Fruit fly (Drosophila melanogaster) whole organism, embryonic: ENCODE measurements around the gene CG5188.
A peak's percentile ranks its signal among the peaks of the same experiment; 100 is the strongest.

Source experiments
- Antp ChIP-seq: fragments of 200-800 bp; sonication (Bioruptor generic); optimal IDR thresholded peaks from 3 replicates; lab custom pipeline; 2016; ENCODE audit warnings: missing biosample characterization, missing genetic modification characterization
- BEAF-32 ChIP-seq: fragments of 200-800 bp; sonication (Bioruptor generic); optimal IDR thresholded peaks from 3 replicates; lab custom pipeline; 2017; ENCODE audit warnings: missing biosample characterization, missing genetic modification characterization, mild to moderate bottlenecking, moderate library complexity, missing genetic modification reagents
- CG1647 ChIP-seq: fragments of 200-800 bp; sonication (Bioruptor generic); optimal IDR thresholded peaks from 3 replicates; lab custom pipeline; 2016; ENCODE audit warnings: missing biosample characterization, missing genetic modification characterization
- CG18262 ChIP-seq: fragments of 200-800 bp; optimal IDR thresholded peaks from 3 replicates; lab custom pipeline; 2019; ENCODE audit warnings: missing biosample characterization, mild to moderate bottlenecking, missing genetic modification characterization, moderate library complexity
- CG18764 ChIP-seq: fragments of 200-800 bp; sonication (Bioruptor generic); optimal IDR thresholded peaks from 3 replicates; lab custom pipeline; 2016; ENCODE audit warnings: missing biosample characterization, missing genetic modification characterization
- CG30403 ChIP-seq: fragments of 200-800 bp; sonication (Bioruptor generic); optimal IDR thresholded peaks from 3 replicates; lab custom pipeline; 2016; ENCODE audit warnings: missing biosample characterization, missing genetic modification characterization
- CG31441 ChIP-seq: fragments of 200-800 bp; sonication (Bioruptor generic); IDR thresholded peaks from 2 replicates; pipeline ENCODE4 v1.3.6; 2022; ENCODE audit warnings: missing biosample characterization, missing genetic modification characterization
- CG3281 ChIP-seq: fragments of 200-800 bp; sonication (Bioruptor generic); optimal IDR thresholded peaks from 3 replicates; lab custom pipeline; 2017; ENCODE audit warnings: missing biosample characterization, mild to moderate bottlenecking, missing genetic modification characterization
- CG3995 ChIP-seq: fragments of 200-800 bp; sonication (Bioruptor generic); optimal IDR thresholded peaks from 3 replicates; lab custom pipeline; 2016; ENCODE audit warnings: missing biosample characterization, missing genetic modification characterization
- CG4282 ChIP-seq: fragments of 200-800 bp; sonication (Bioruptor generic); optimal IDR thresholded peaks from 2 replicates; lab custom pipeline; 2016; ENCODE audit warnings: missing biosample characterization, missing genetic modification characterization
- CG7271 ChIP-seq: fragments of 200-800 bp; sonication (Bioruptor generic); optimal IDR thresholded peaks from 2 replicates; lab custom pipeline; 2018; ENCODE audit warnings: missing biosample characterization, mild to moderate bottlenecking, missing genetic modification characterization, moderate library complexity
- CG8388 ChIP-seq: fragments of 200-800 bp; sonication (Bioruptor generic); optimal IDR thresholded peaks from 2 replicates; lab custom pipeline; 2019; ENCODE audit warnings: missing biosample characterization, mild to moderate bottlenecking, missing genetic modification characterization, moderate library complexity
- CG9727 ChIP-seq: fragments of 200-800 bp; sonication (Bioruptor generic); optimal IDR thresholded peaks from 3 replicates; lab custom pipeline; 2017; ENCODE audit warnings: missing biosample characterization, mild to moderate bottlenecking, missing genetic modification characterization
- CG9797 ChIP-seq: fragments of 200-800 bp; sonication (Bioruptor generic); optimal IDR thresholded peaks from 3 replicates; lab custom pipeline; 2018; ENCODE audit warnings: missing biosample characterization, mild to moderate bottlenecking, missing genetic modification characterization
- Drgx ChIP-seq: fragments of 200-800 bp; sonication (Bioruptor generic); IDR thresholded peaks from 2 replicates; pipeline ENCODE4 v1.3.6; 2022; ENCODE audit warnings: missing biosample characterization, missing genetic modification characterization
- Eip74EF ChIP-seq, 2 experiments: fragments of 200-800 bp in 1 of 2; fragments of >200 bp in 1 of 2; sonication (Bioruptor generic) in 1 of 2; optimal IDR thresholded peaks; 2 replicates each; lab custom pipeline; 2017 to 2019; ENCODE audit warnings: missing biosample characterization in 2 of 2, missing genetic modification characterization in 2 of 2, mild to moderate bottlenecking in 1 of 2, moderate library complexity in 1 of 2
- Fer3 ChIP-seq: fragments of 200-800 bp; sonication (Bioruptor generic); optimal IDR thresholded peaks from 2 replicates; lab custom pipeline; 2018; ENCODE audit warnings: missing biosample characterization, mild to moderate bottlenecking, missing genetic modification characterization, moderate library complexity
- GATAe ChIP-seq: fragments of 200-800 bp; sonication (Bioruptor generic); conservative IDR thresholded peaks from 2 replicates; pipeline ENCODE4 v1.3.6; 2022; ENCODE audit warnings: missing biosample characterization, missing genetic modification characterization
- H2.0 ChIP-seq: fragments of 200-800 bp; sonication (Bioruptor generic); IDR thresholded peaks from 2 replicates; pipeline ENCODE4 v1.3.6; 2022; ENCODE audit warnings: missing biosample characterization, missing genetic modification characterization
- NFAT ChIP-seq: fragments of 200-800 bp; sonication (Bioruptor generic); IDR thresholded peaks from 2 replicates; pipeline ENCODE4 v1.3.6; 2022; ENCODE audit warnings: missing biosample characterization, missing genetic modification characterization
- Nf-YB ChIP-seq: fragments of 200-800 bp; sonication (Bioruptor generic); optimal IDR thresholded peaks from 3 replicates; lab custom pipeline; 2019; ENCODE audit warnings: missing biosample characterization, mild to moderate bottlenecking, missing genetic modification characterization, moderate library complexity
- Sox100B ChIP-seq: fragments of 200-800 bp; sonication (Bioruptor generic); optimal IDR thresholded peaks from 3 replicates; lab custom pipeline; 2018; ENCODE audit warnings: missing biosample characterization, mild to moderate bottlenecking, missing genetic modification characterization
- Xrp1 ChIP-seq: fragments of 200-800 bp; sonication (Bioruptor generic); IDR thresholded peaks from 2 replicates; pipeline ENCODE4 v1.3.6; 2022; ENCODE audit warnings: missing biosample characterization, missing genetic modification characterization
- ash1 ChIP-seq: fragments of 200-800 bp; sonication (Bioruptor generic); optimal IDR thresholded peaks from 2 replicates; lab custom pipeline; 2018; ENCODE audit warnings: missing biosample characterization, mild to moderate bottlenecking, missing genetic modification characterization
- bigmax ChIP-seq: fragments of 200-800 bp; sonication (Bioruptor generic); optimal IDR thresholded peaks from 2 replicates; lab custom pipeline; 2018; ENCODE audit warnings: missing biosample characterization, mild to moderate bottlenecking, missing genetic modification characterization
- br ChIP-seq: fragments of >200 bp; optimal IDR thresholded peaks from 2 replicates; lab custom pipeline; 2017
- caup ChIP-seq: fragments of 200-800 bp; sonication (Bioruptor generic); optimal IDR thresholded peaks from 3 replicates; lab custom pipeline; 2017; ENCODE audit warnings: missing biosample characterization, mild to moderate bottlenecking, missing genetic modification characterization, moderate library complexity; ENCODE audit not compliant: severe bottlenecking
- chinmo ChIP-seq: fragments of 200-800 bp; sonication (Bioruptor generic); IDR thresholded peaks from 4 replicates; pipeline ENCODE4 v1.3.6; 2022; ENCODE audit warnings: missing biosample characterization, missing genetic modification characterization; ENCODE audit not compliant: partially characterized antibody
- chn ChIP-seq: fragments of 200-800 bp; sonication (Bioruptor generic); optimal IDR thresholded peaks from 2 replicates; lab custom pipeline; 2016; ENCODE audit warnings: missing biosample characterization, missing genetic modification characterization
- dimm ChIP-seq: fragments of 200-800 bp; sonication (Bioruptor generic); IDR thresholded peaks from 2 replicates; pipeline ENCODE4 v1.3.6; 2022; ENCODE audit warnings: missing biosample characterization, missing genetic modification characterization
- fd96Cb ChIP-seq: fragments of 200-800 bp; sonication (Bioruptor generic); optimal IDR thresholded peaks from 2 replicates; lab custom pipeline; 2018; ENCODE audit warnings: missing biosample characterization, mild to moderate bottlenecking, missing genetic modification characterization, moderate library complexity
- gcm ChIP-seq: fragments of 200-800 bp; sonication (Bioruptor generic); optimal IDR thresholded peaks from 2 replicates; lab custom pipeline; 2019; ENCODE audit warnings: missing biosample characterization, mild to moderate bottlenecking, missing genetic modification characterization, moderate library complexity
- grau ChIP-seq: fragments of 200-800 bp; optimal IDR thresholded peaks from 3 replicates; lab custom pipeline; 2019; ENCODE audit warnings: missing biosample characterization, mild to moderate bottlenecking, missing genetic modification characterization, moderate library complexity
- grn ChIP-seq: fragments of 200-800 bp; sonication (Bioruptor generic); optimal IDR thresholded peaks from 3 replicates; lab custom pipeline; 2017; ENCODE audit warnings: missing biosample characterization, missing genetic modification characterization
- hth ChIP-seq: fragments of >200 bp; optimal IDR thresholded peaks from 2 replicates; lab custom pipeline; 2017; ENCODE audit warnings: inconsistent platforms
- ken ChIP-seq: fragments of 200-800 bp; sonication (Bioruptor generic); IDR thresholded peaks from 3 replicates; pipeline ENCODE4 v1.3.6; 2022; ENCODE audit warnings: missing biosample characterization, missing genetic modification characterization
- lilli ChIP-seq: fragments of 200-800 bp; sonication (Bioruptor generic); optimal IDR thresholded peaks from 3 replicates; lab custom pipeline; 2016; ENCODE audit warnings: missing biosample characterization, missing genetic modification characterization
- nau ChIP-seq: fragments of 200-800 bp; sonication (Bioruptor generic); optimal IDR thresholded peaks from 3 replicates; lab custom pipeline; 2017; ENCODE audit warnings: missing biosample characterization, mild to moderate bottlenecking, missing genetic modification characterization, missing genetic modification reagents
- oc ChIP-seq: fragments of 200-800 bp; sonication (Bioruptor generic); optimal IDR thresholded peaks from 2 replicates; lab custom pipeline; 2018; ENCODE audit warnings: missing biosample characterization, mild to moderate bottlenecking, missing genetic modification characterization, moderate library complexity
- salm ChIP-seq: fragments of 200-800 bp; sonication (Bioruptor generic); optimal IDR thresholded peaks from 2 replicates; lab custom pipeline; 2018; ENCODE audit warnings: missing biosample characterization, mild to moderate bottlenecking, missing genetic modification characterization
- slou ChIP-seq: fragments of 200-800 bp; sonication (Bioruptor generic); optimal IDR thresholded peaks from 3 replicates; lab custom pipeline; 2016; ENCODE audit warnings: missing biosample characterization, missing genetic modification characterization
- sob ChIP-seq: fragments of 200-800 bp; sonication (Bioruptor generic); IDR thresholded peaks from 2 replicates; pipeline ENCODE4 v1.3.6; 2022; ENCODE audit warnings: missing biosample characterization, missing genetic modification characterization
- tio ChIP-seq: fragments of 200-800 bp; sonication (Bioruptor generic); optimal IDR thresholded peaks from 2 replicates; lab custom pipeline; 2017; ENCODE audit warnings: missing biosample characterization, missing genetic modification characterization, inconsistent platforms
- twi ChIP-seq: fragments of 200-800 bp; optimal IDR thresholded peaks from 2 replicates; lab custom pipeline; 2019; ENCODE audit warnings: missing biosample characterization, mild to moderate bottlenecking, missing genetic modification characterization, moderate library complexity
- unc-4 ChIP-seq: fragments of 200-800 bp; sonication (Bioruptor generic); IDR thresholded peaks from 2 replicates; pipeline ENCODE4 v1.3.6; 2022; ENCODE audit warnings: missing biosample characterization, missing genetic modification characterization; ENCODE audit not compliant: partially characterized antibody
- unpg ChIP-seq: fragments of 200-800 bp; sonication (Bioruptor generic); optimal IDR thresholded peaks from 3 replicates; lab custom pipeline; 2018; ENCODE audit warnings: missing biosample characterization, mild to moderate bottlenecking, missing genetic modification characterization, moderate library complexity
- usp ChIP-seq: fragments of >200 bp; optimal IDR thresholded peaks from 2 replicates; lab custom pipeline; 2017; ENCODE audit warnings: missing biosample characterization, missing genetic modification characterization
- wek ChIP-seq: fragments of 200-800 bp; sonication (Bioruptor generic); optimal IDR thresholded peaks from 3 replicates; lab custom pipeline; 2018; ENCODE audit warnings: missing biosample characterization, mild to moderate bottlenecking, missing genetic modification characterization, moderate library complexity
- yki ChIP-seq: fragments of >200 bp; optimal IDR thresholded peaks from 3 replicates; lab custom pipeline; 2018
- zen ChIP-seq: fragments of 200-800 bp; sonication (Bioruptor generic); optimal IDR thresholded peaks from 3 replicates; lab custom pipeline; 2018; ENCODE audit warnings: missing biosample characterization, mild to moderate bottlenecking, missing genetic modification characterization, moderate library complexity
- zfh2 ChIP-seq: fragments of 200-800 bp; sonication (Bioruptor generic); optimal IDR thresholded peaks from 2 replicates; lab custom pipeline; 2016; ENCODE audit warnings: missing biosample characterization, missing genetic modification characterization

Gene CG5188

DNA sequence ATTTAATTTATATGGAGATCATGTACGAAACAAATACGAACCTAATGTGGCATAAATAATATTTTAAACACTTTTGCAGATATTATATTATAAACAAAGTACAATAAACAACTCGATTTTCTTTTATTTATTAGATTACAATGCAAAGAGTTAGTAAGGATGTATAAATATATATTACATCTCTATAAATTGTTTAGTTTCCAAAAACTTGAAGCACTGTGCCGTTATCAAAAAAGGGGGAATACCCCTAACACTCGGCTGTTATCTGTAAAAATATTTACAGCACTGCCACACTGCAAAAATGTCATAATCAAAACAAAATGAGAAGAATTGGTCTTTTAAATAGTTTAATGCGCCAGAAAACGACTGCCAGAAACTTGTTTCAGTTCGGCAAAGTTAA is at the start of gene CG5188 (continued):
- TF ChIP-seq nau (GFP tag; lab: Kevin White, UChicago) = peak; percentile 10
- TF ChIP-seq Eip74EF (GFP tag; optimal IDR thresholded peaks at IDR 0.05; lab: Kevin White, UChicago) = peak in 1 of 2 experiments; percentile 29
- TF ChIP-seq salm (tag; lab: Kevin White, UChicago) = peak; percentile 7
- peak; percentile 53 for TF ChIP-seq Sox100B (GFP tag; lab: Kevin White, UChicago)
- TF ChIP-seq dimm (GFP tag; lab: Robert Waterston, UW) = no peak
- TF ChIP-seq ken (GFP tag; lab: Robert Waterston, UW) = peak; percentile 27; the same call in 1 of the 3 replicates
- TF ChIP-seq br (lab: Kevin White, UChicago) = no peak
- TF ChIP-seq Xrp1 (GFP tag; lab: Robert Waterston, UW) = peak; percentile 62; the same call in 1 of the 2 replicates
- TF ChIP-seq zfh2 (GFP tag; lab: Kevin White, UChicago) = no peak
- TF ChIP-seq sob (GFP tag; lab: Robert Waterston, UW) = peak; percentile 31; the same call in 1 of the 2 replicates
- peak; percentile 42 for TF ChIP-seq gcm
- TF ChIP-seq Nf-YB (GFP tag; lab: Kevin White, UChicago) = peak; percentile 7
- TF ChIP-seq CG8388 (GFP tag; lab: Kevin White, UChicago) = peak; percentile 99
- TF ChIP-seq zen (tag; lab: Kevin White, UChicago) = peak; percentile 20
- TF ChIP-seq tio (GFP tag; lab: Kevin White, UChicago) = no peak
- TF ChIP-seq CG3281 (GFP tag; lab: Kevin White, UChicago) = peak; percentile 40
- no peak for TF ChIP-seq twi (tag; lab: Kevin White, UChicago)
- peak; percentile 6 for TF ChIP-seq CG4282 (GFP tag; lab: Kevin White, UChicago)
- 0 out of 4 replicates have a peak, but pooled peaks have one; percentile 20 for TF ChIP-seq chinmo (GFP tag; lab: Robert Waterston, UW)
- peak; percentile 48 for TF ChIP-seq lilli
- TF ChIP-seq slou (GFP tag; lab: Kevin White, UChicago) = no peak
- TF ChIP-seq Antp = no peak
- TF ChIP-seq CG18262 (tag; lab: Kevin White, UChicago) = peak; percentile 49
- TF ChIP-seq Fer3 (tag; lab: Kevin White, UChicago) = peak; percentile 53
- peak; percentile 98 for TF ChIP-seq wek (GFP tag; lab: Kevin White, UChicago)
- TF ChIP-seq CG9797 = peak; percentile 52
- no peak for TF ChIP-seq bigmax
- peak; percentile 17 for TF ChIP-seq chn (GFP tag; lab: Kevin White, UChicago)
- TF ChIP-seq grau = peak; percentile 69
- TF ChIP-seq unpg (GFP tag; lab: Kevin White, UChicago) = peak; percentile 54
- 0 out of 2 replicates have a peak, but pooled peaks have one; percentile 26 for TF ChIP-seq unc-4 (GFP tag; lab: Robert Waterston, UW)
- peak; percentile 45 for TF ChIP-seq H2.0 (GFP tag; lab: Robert Waterston, UW)
- peak; percentile 21 for TF ChIP-seq CG1647 (GFP tag; lab: Kevin White, UChicago)
- peak; percentile 20 for TF ChIP-seq CG7271 (tag; lab: Kevin White, UChicago)
- no peak for TF ChIP-seq grn (GFP tag; lab: Kevin White, UChicago)
- TF ChIP-seq usp (GFP tag; lab: Kevin White, UChicago) = no peak
- TF ChIP-seq yki (lab: Kevin White, UChicago) = no peak
- no peak; the same call in 1 of the 2 replicates for TF ChIP-seq GATAe (GFP tag; lab: Robert Waterston, UW)
- TF ChIP-seq CG18764 (GFP tag; lab: Kevin White, UChicago) = peak; percentile 43
- TF ChIP-seq CG30403 = peak; percentile 50
- TF ChIP-seq caup = peak; percentile 47
- no peak for TF ChIP-seq ash1 (GFP tag; lab: Kevin White, UChicago)
- no peak for TF ChIP-seq hth
- peak; percentile 6 for TF ChIP-seq CG3995 (GFP tag; lab: Kevin White, UChicago)
- peak; percentile 16 for TF ChIP-seq CG9727 (GFP tag; lab: Kevin White, UChicago)
- peak; percentile 74; the same call in 1 of the 2 replicates for TF ChIP-seq NFAT
- TF ChIP-seq Drgx (GFP tag; lab: Robert Waterston, UW) = peak; percentile 44; the same call in 1 of the 2 replicates
- peak; percentile 17 for TF ChIP-seq fd96Cb (tag; lab: Kevin White, UChicago)
- TF ChIP-seq CG31441 = peak; percentile 64
- TF ChIP-seq BEAF-32 = peak; percentile 12
- peak; percentile 14 for TF ChIP-seq oc (tag; lab: Kevin White, UChicago)
